Fruit fly (Drosophila melanogaster): ENCODE results near the gene CG11722.
A peak's percentile ranks its signal among the peaks of the same experiment; 100 is the strongest.

The CG11722 gene

dm6 chr3R:10055951-10056350 lies 10.6 kb upstream of the CG11722 start, which contains the start of gene Npc2d:
Gene Npc2d (minus strand): TSS chr3R:10056083.
- no peak for TF ChIP-seq vri (GFP tag; optimal IDR thresholded peaks at IDR 0.05)
- TF ChIP-seq CG11762 (GFP tag; optimal IDR thresholded peaks at IDR 0.05; ENCODE audit: insufficient read depth) = no peak
- TF ChIP-seq topi (GFP tag; optimal IDR thresholded peaks at IDR 0.05) = no peak
- no peak for TF ChIP-seq fkh (GFP tag; optimal IDR thresholded peaks at IDR 0.05)
- TF ChIP-seq svp (GFP tag) = no peak
- TF ChIP-seq spab (GFP tag; optimal IDR thresholded peaks at IDR 0.05) = no peak
- TF ChIP-seq Ets21C (GFP tag; optimal IDR thresholded peaks at IDR 0.05) = no peak
- TF ChIP-seq fd59A (GFP tag; optimal IDR thresholded peaks at IDR 0.05) = no peak

- TF ChIP-seq ss (GFP tag; optimal IDR thresholded peaks at IDR 0.05) = no peak
- peak; percentile 53 for TF ChIP-seq vri (GFP tag; optimal IDR thresholded peaks at IDR 0.05)
Measured at dm6 chr3R:10055004-10055403, 9.7 kb upstream of the CG11722 start.

- TF ChIP-seq Eip78C (GFP tag) = peak; percentile 12
- TF ChIP-seq CG8319 (GFP tag; optimal IDR thresholded peaks at IDR 0.05) = no peak
- no peak for TF ChIP-seq CG9139 (GFP tag; optimal IDR thresholded peaks at IDR 0.05)
- no peak for TF ChIP-seq CG11762 (GFP tag; optimal IDR thresholded peaks at IDR 0.05; ENCODE audit: insufficient read depth)
- no peak for TF ChIP-seq spab (GFP tag; optimal IDR thresholded peaks at IDR 0.05)
- no peak for TF ChIP-seq Hr38 (GFP tag; optimal IDR thresholded peaks at IDR 0.05)
- TF ChIP-seq cyc (GFP tag; optimal IDR thresholded peaks at IDR 0.05) = no peak
- no peak for TF ChIP-seq Lpt (GFP tag; optimal IDR thresholded peaks at IDR 0.05)
- TF ChIP-seq CG16779 (tag; optimal IDR thresholded peaks at IDR 0.05) = no peak
- TF ChIP-seq svp (GFP tag) = no peak
- TF ChIP-seq CG11902 (GFP tag; optimal IDR thresholded peaks at IDR 0.05) = no peak
- TF ChIP-seq pdm3 (GFP tag; optimal IDR thresholded peaks at IDR 0.05) = no peak
- no peak for TF ChIP-seq CG3032 (tag; optimal IDR thresholded peaks at IDR 0.05)
- TF ChIP-seq Hr39 (GFP tag; optimal IDR thresholded peaks at IDR 0.05) = peak; percentile 15
- TF ChIP-seq Met (GFP tag; optimal IDR thresholded peaks at IDR 0.05) = peak; percentile 29
- TF ChIP-seq CG6276 (GFP tag; optimal IDR thresholded peaks at IDR 0.05) = no peak
- no peak for TF ChIP-seq fd59A (GFP tag; optimal IDR thresholded peaks at IDR 0.05)
- TF ChIP-seq Gug (GFP tag; IDR thresholded peaks at IDR 0.05) = no peak
- TF ChIP-seq CG4318 (GFP tag; optimal IDR thresholded peaks at IDR 0.05) = no peak
- no peak for TF ChIP-seq CG15336 (GFP tag; IDR thresholded peaks at IDR 0.05)
- TF ChIP-seq CG1621 (tag; optimal IDR thresholded peaks at IDR 0.05) = no peak
- no peak for TF ChIP-seq salr (GFP tag; optimal IDR thresholded peaks at IDR 0.05)
- TF ChIP-seq fd85E (GFP tag; optimal IDR thresholded peaks at IDR 0.05) = no peak
- peak; percentile 46 for TF ChIP-seq fkh (GFP tag; optimal IDR thresholded peaks at IDR 0.05)
- no peak for TF ChIP-seq CG8119 (GFP tag; IDR thresholded peaks at IDR 0.05)
- no peak for TF ChIP-seq esn (GFP tag; optimal IDR thresholded peaks at IDR 0.05)
- no peak for TF ChIP-seq dac (GFP tag; optimal IDR thresholded peaks at IDR 0.05)
- no peak for TF ChIP-seq CG10669 (GFP tag; optimal IDR thresholded peaks at IDR 0.05)
- no peak for TF ChIP-seq net (GFP tag; optimal IDR thresholded peaks at IDR 0.05)
- peak; percentile 79 for TF ChIP-seq Eip93F (GFP tag; optimal IDR thresholded peaks at IDR 0.05)
- TF ChIP-seq CG11294 (GFP tag; IDR thresholded peaks at IDR 0.05) = no peak
- peak; percentile 87 for TF ChIP-seq vri (GFP tag; optimal IDR thresholded peaks at IDR 0.05)
- TF ChIP-seq CG3919 (GFP tag; optimal IDR thresholded peaks at IDR 0.05) = no peak
- no peak for TF ChIP-seq dsx (GFP tag; optimal IDR thresholded peaks at IDR 0.05; ENCODE audit: poor library complexity, severe bottlenecking)
- no peak for TF ChIP-seq Ets21C (GFP tag; optimal IDR thresholded peaks at IDR 0.05)
- TF ChIP-seq acj6 (GFP tag; optimal IDR thresholded peaks at IDR 0.05) = no peak
- no peak for TF ChIP-seq CG32006 (GFP tag; optimal IDR thresholded peaks at IDR 0.05)
- TF ChIP-seq Sox14 (GFP tag; optimal IDR thresholded peaks at IDR 0.05) = no peak
- TF ChIP-seq CG31627 (GFP tag; optimal IDR thresholded peaks at IDR 0.05) = no peak
- TF ChIP-seq OdsH (GFP tag; optimal IDR thresholded peaks at IDR 0.05) = no peak
- no peak for TF ChIP-seq CG10631 (GFP tag; optimal IDR thresholded peaks at IDR 0.05)
Measured at dm6 chr3R:10054278-10054975, 9.1 kb upstream of the CG11722 start.

Data from whole organism, prepupa.